Worm (Caenorhabditis elegans) whole organism, L2 larva: Measurements from ENCODE around the gene vab-15.

Experiments
- C34F6.9 ChIP-seq: fragments of 150-350 bp; optimal IDR thresholded peaks from 2 replicates; lab custom pipeline; 2014; ENCODE audit warnings: missing biosample characterization, missing genetic modification characterization
- F13H6.1 ChIP-seq: sonication (generic microtip); optimal IDR thresholded peaks from 2 replicates; lab custom pipeline; 2016; ENCODE audit warnings: missing genetic modification characterization, missing compliant biosample characterization
- R02D3.7 ChIP-seq: fragments of 150-350 bp; optimal IDR thresholded peaks from 2 replicates; lab custom pipeline; 2014; ENCODE audit warnings: missing biosample characterization, missing genetic modification characterization
- aly-2 ChIP-seq: fragments of 150-350 bp; optimal IDR thresholded peaks from 2 replicates; lab custom pipeline; 2014; ENCODE audit warnings: missing biosample characterization, missing genetic modification characterization
- ama-1 ChIP-seq: fragments of 150-350 bp; optimal IDR thresholded peaks from 2 replicates; lab custom pipeline; 2018; ENCODE audit warnings: inconsistent platforms
- blmp-1 ChIP-seq: sonication (generic microtip); optimal IDR thresholded peaks from 2 replicates; lab custom pipeline; 2017; ENCODE audit warnings: missing genetic modification characterization, mild to moderate bottlenecking, missing compliant biosample characterization, antibody characterized with exemption, moderate library complexity; ENCODE audit not compliant: insufficient read depth
- ceh-82 ChIP-seq: fragments of 150-350 bp; optimal IDR thresholded peaks from 2 replicates; lab custom pipeline; 2014; ENCODE audit warnings: missing biosample characterization, missing genetic modification characterization
- crh-2 ChIP-seq: sonication (generic microtip); optimal IDR thresholded peaks from 2 replicates; lab custom pipeline; 2017; ENCODE audit warnings: missing biosample characterization, missing genetic modification characterization
- dmd-4 ChIP-seq: sonication (generic microtip); optimal IDR thresholded peaks from 2 replicates; lab custom pipeline; 2017; ENCODE audit warnings: missing biosample characterization, missing genetic modification characterization
- egl-27 ChIP-seq: sonication (generic microtip); optimal IDR thresholded peaks from 3 replicates; lab custom pipeline; 2017; ENCODE audit warnings: missing biosample characterization, missing genetic modification reagents, missing genetic modification characterization
- elt-1 ChIP-seq: fragments of 150-350 bp; optimal IDR thresholded peaks from 2 replicates; lab custom pipeline; 2014; ENCODE audit warnings: missing biosample characterization, missing genetic modification characterization
- elt-3 ChIP-seq: sonication (generic microtip); optimal IDR thresholded peaks from 2 replicates; lab custom pipeline; 2017; ENCODE audit warnings: missing biosample characterization, missing genetic modification characterization
- fos-1 ChIP-seq: fragments of 150-350 bp; optimal IDR thresholded peaks from 2 replicates; lab custom pipeline; 2014; ENCODE audit warnings: missing biosample characterization, missing genetic modification characterization
- gmeb-1 ChIP-seq: fragments of 150-350 bp; optimal IDR thresholded peaks from 2 replicates; lab custom pipeline; 2014; ENCODE audit warnings: missing biosample characterization, missing genetic modification characterization
- lin-11 ChIP-seq: fragments of 150-350 bp; sonication (generic microtip); optimal IDR thresholded peaks from 2 replicates; lab custom pipeline; 2014; ENCODE audit warnings: missing biosample characterization, missing genetic modification characterization, inconsistent platforms, mixed read lengths
- lin-13 ChIP-seq: fragments of 150-350 bp; optimal IDR thresholded peaks from 2 replicates; lab custom pipeline; 2014; ENCODE audit warnings: missing biosample characterization, missing genetic modification reagents, missing genetic modification characterization
- lin-39 ChIP-seq: fragments of 150-350 bp; optimal IDR thresholded peaks from 2 replicates; lab custom pipeline; 2014; ENCODE audit warnings: missing biosample characterization, missing genetic modification reagents, missing genetic modification characterization
- mab-5 ChIP-seq: fragments of 150-350 bp; optimal IDR thresholded peaks from 2 replicates; lab custom pipeline; 2014; ENCODE audit warnings: missing biosample characterization, missing genetic modification characterization
- mbf-1 ChIP-seq: sonication (generic microtip); optimal IDR thresholded peaks from 2 replicates; lab custom pipeline; 2017; ENCODE audit warnings: missing biosample characterization, missing genetic modification characterization
- mdl-1 ChIP-seq, 2 experiments: fragments of 150-350 bp in 1 of 2; sonication (generic microtip) in 1 of 2; optimal IDR thresholded peaks; 2 replicates each; lab custom pipeline; 2017; ENCODE audit warnings: missing biosample characterization in 2 of 2, missing genetic modification characterization in 2 of 2
- nhr-12 ChIP-seq: fragments of 150-350 bp; optimal IDR thresholded peaks from 2 replicates; lab custom pipeline; 2014; ENCODE audit warnings: missing biosample characterization, missing genetic modification characterization
- nhr-21 ChIP-seq: fragments of 150-350 bp; optimal IDR thresholded peaks from 2 replicates; lab custom pipeline; 2014; ENCODE audit warnings: missing biosample characterization, missing genetic modification characterization
- nhr-237 ChIP-seq: fragments of 150-350 bp; optimal IDR thresholded peaks from 2 replicates; lab custom pipeline; 2014; ENCODE audit warnings: missing biosample characterization, missing genetic modification characterization
- nhr-25 ChIP-seq: fragments of 150-350 bp; sonication (generic microtip); optimal IDR thresholded peaks from 3 replicates; lab custom pipeline; 2014; ENCODE audit warnings: missing biosample characterization, missing genetic modification characterization
- nhr-77 ChIP-seq: fragments of 150-350 bp; optimal IDR thresholded peaks from 2 replicates; lab custom pipeline; 2014; ENCODE audit warnings: missing biosample characterization, missing genetic modification characterization
- sem-4 ChIP-seq: fragments of 150-350 bp; optimal IDR thresholded peaks from 2 replicates; lab custom pipeline; 2014; ENCODE audit warnings: missing biosample characterization, missing genetic modification reagents, missing genetic modification characterization
- skn-1 ChIP-seq: sonication (generic microtip); optimal IDR thresholded peaks from 2 replicates; lab custom pipeline; 2017; ENCODE audit warnings: missing biosample characterization, missing genetic modification characterization
- sma-3 ChIP-seq: sonication (generic microtip); optimal IDR thresholded peaks from 2 replicates; lab custom pipeline; 2016; ENCODE audit warnings: missing genetic modification reagents, missing genetic modification characterization, missing compliant biosample characterization
- sma-9 ChIP-seq, 2 experiments: fragments of 150-350 bp in 1 of 2; sonication (generic microtip) in 1 of 2; optimal IDR thresholded peaks; 2 replicates each; lab custom pipeline; 2014 to 2016; ENCODE audit warnings: missing genetic modification characterization in 2 of 2, mild to moderate bottlenecking in 1 of 2, missing biosample characterization in 1 of 2, missing compliant biosample characterization in 1 of 2, missing genetic modification reagents in 1 of 2, moderate library complexity in 1 of 2
- unc-39 ChIP-seq: fragments of 150-350 bp; optimal IDR thresholded peaks from 2 replicates; lab custom pipeline; 2014; ENCODE audit warnings: missing biosample characterization, missing genetic modification characterization
- unc-55 ChIP-seq: fragments of 150-350 bp; sonication (generic microtip); optimal IDR thresholded peaks from 3 replicates; lab custom pipeline; 2014; ENCODE audit warnings: missing biosample characterization, missing genetic modification reagents, missing genetic modification characterization
- unc-62 ChIP-seq: fragments of 150-350 bp; optimal IDR thresholded peaks from 2 replicates; lab custom pipeline; 2014; ENCODE audit warnings: missing biosample characterization, missing genetic modification reagents, missing genetic modification characterization
- ztf-11 ChIP-seq: sonication (generic microtip); optimal IDR thresholded peaks from 2 replicates; lab custom pipeline; 2017; ENCODE audit warnings: missing biosample characterization, missing genetic modification characterization
- ztf-4 ChIP-seq: fragments of 150-350 bp; optimal IDR thresholded peaks from 2 replicates; lab custom pipeline; 2014; ENCODE audit warnings: missing biosample characterization, missing genetic modification characterization

Gene vab-15

DNA sequence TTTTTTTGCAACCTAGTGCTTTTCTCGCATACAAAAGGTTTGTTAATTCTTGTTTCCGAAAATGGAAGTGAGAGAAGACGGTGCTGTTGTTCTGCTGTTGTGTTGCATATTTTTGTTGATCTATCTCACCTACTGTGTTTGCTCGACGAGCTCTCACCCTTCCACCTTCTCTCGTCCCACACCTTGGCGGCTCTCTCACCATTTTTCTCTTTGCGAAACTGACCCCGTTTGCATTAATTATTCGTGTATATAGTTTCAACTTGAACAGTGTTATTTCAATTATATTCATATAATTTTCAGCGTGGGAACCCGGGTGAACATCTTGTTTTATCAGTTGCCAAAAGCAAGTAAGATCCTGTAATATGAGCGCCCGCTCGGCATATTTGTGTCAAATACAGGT, 30.0 kb downstream of the vab-15 start, which contains the start of gene R07B1.9:
Gene R07B1.9, plus strand, starts transcription at position 301 of the 400 bp plus-strand sequence.
- TF ChIP-seq unc-39 (no peak), egl-27 (no peak), sma-3 (GFP tag; lab: Kevin White, UChicago) (no peak), sem-4 (no peak), nhr-25 (tag; lab: Kevin White, UChicago) (no peak), dmd-4 (no peak), ztf-4 (tag; lab: Kevin White, UChicago) (no peak), elt-3 (tag; lab: Kevin White, UChicago) (no peak)

DNA sequence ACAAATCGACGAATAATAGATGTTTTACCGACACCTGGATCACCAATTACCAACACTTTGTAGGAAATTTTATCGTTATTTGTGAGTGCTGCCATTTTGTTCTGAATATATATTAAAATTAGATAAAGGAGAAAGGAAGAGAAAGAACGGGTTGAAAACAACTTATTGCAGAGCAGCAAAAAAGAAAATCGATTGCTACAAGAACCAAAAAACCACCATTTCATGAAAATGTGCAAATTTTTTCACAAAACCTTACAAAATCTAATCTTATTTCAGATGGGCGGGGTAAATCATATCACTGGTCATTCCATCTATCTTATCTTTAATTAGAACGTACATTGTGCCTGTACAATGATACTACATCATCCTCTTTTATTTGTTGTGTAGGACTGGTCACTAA, 35.0 kb downstream of the vab-15 start, which contains the start of gene glo-1:
Gene glo-1, minus strand, starts transcription at position 101 of the 400 bp plus-strand sequence.
- TF ChIP-seq elt-1: no peak
- no peak for TF ChIP-seq unc-55 (GFP tag; lab: Kevin White, UChicago)
- TF ChIP-seq nhr-77 (tag; lab: Kevin White, UChicago): no peak
- TF ChIP-seq mdl-1 (tag; optimal IDR thresholded peaks at IDR 0.05; lab: Kevin White, UChicago): no peak
- no peak for TF ChIP-seq dmd-4
- TF ChIP-seq sma-3 (GFP tag; lab: Kevin White, UChicago): no peak
- TF ChIP-seq ztf-11: no peak
- TF ChIP-seq egl-27: no peak
- no peak for TF ChIP-seq nhr-12 (tag; lab: Kevin White, UChicago)
- TF ChIP-seq mab-5 (tag; lab: Kevin White, UChicago): no peak
- TF ChIP-seq gmeb-1 (tag; lab: Kevin White, UChicago): no peak
- TF ChIP-seq R02D3.7 (tag; lab: Kevin White, UChicago): no peak
- TF ChIP-seq nhr-21: no peak
- TF ChIP-seq sma-9 (GFP tag; optimal IDR thresholded peaks at IDR 0.05; lab: Kevin White, UChicago): no peak
- no peak for TF ChIP-seq sma-9 (tag; optimal IDR thresholded peaks at IDR 0.05; lab: Kevin White, UChicago)
- TF ChIP-seq ztf-4 (tag; lab: Kevin White, UChicago): no peak
- no peak for TF ChIP-seq lin-13 (GFP tag; lab: Kevin White, UChicago)
- TF ChIP-seq ceh-82 (tag; lab: Kevin White, UChicago): no peak

DNA sequence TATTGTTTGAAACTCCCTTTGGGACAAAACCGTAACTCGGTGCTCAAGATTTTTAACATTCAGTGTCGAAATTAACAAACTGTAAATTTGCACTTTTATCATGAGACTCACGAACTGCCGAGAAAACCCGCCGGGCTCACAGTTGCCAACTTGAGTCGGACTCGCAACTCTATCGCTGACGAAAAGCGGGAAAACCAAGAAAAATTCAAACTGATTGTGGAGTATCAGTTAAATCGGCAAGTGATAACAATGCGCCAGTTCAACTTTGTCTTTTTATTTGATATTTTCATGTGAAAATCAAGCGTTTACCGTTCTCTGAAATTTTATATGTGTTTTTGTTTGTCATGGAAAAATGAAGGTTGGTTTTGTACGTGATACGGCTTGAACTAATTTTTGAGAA, 35.5 kb downstream of the vab-15 start:
- TF ChIP-seq aly-2 (tag; lab: Kevin White, UChicago) (no peak), mbf-1 (no peak), lin-39 (tag; lab: Kevin White, UChicago) (no peak), fos-1 (tag; lab: Kevin White, UChicago) (peak; percentile 85), sma-9 (GFP tag; optimal IDR thresholded peaks at IDR 0.05; lab: Kevin White, UChicago) (no peak), sma-9 (tag; optimal IDR thresholded peaks at IDR 0.05; lab: Kevin White, UChicago) (no peak), lin-11 (no peak), nhr-21 (no peak)

DNA sequence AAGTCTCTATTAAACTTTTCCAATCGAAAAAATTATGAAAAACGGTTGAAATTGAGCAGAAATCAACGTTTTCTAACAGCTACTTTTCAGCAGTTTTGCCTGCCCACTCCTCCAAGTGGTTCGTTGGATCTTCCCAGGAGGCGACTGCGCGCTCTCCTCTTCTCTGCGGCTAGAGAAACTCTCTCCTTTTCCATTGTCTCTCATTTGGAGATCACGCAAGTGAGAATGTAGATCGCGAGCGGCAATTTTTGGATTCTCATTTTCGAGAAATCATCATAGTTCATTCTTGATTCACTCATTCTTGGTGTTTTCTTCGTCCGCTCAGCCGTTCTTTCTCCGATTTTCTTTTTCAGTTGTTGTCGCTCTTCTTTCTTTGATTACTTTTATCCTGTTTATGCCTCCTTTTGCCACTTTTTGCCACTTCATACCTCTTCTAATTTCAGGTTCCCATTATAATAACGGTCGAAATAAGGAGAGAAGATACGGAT, 36.8 kb downstream of the vab-15 start, which contains the start of gene mrp-4:
Gene mrp-4, plus strand, starts transcription at position 438 of the 488 bp plus-strand sequence.
- no peak for TF ChIP-seq lin-11
- TF ChIP-seq C34F6.9 (tag; lab: Kevin White, UChicago): no peak
- no peak for TF ChIP-seq ama-1 (lab: Kevin White, UChicago)
- no peak for TF ChIP-seq ztf-4 (tag; lab: Kevin White, UChicago)
- no peak for TF ChIP-seq F13H6.1 (tag; lab: Kevin White, UChicago)
- no peak for TF ChIP-seq nhr-237 (tag; lab: Kevin White, UChicago)
- TF ChIP-seq skn-1 (tag; lab: Kevin White, UChicago): no peak
- no peak for TF ChIP-seq nhr-25 (tag; lab: Kevin White, UChicago)
- no peak for TF ChIP-seq lin-39 (tag; lab: Kevin White, UChicago)

DNA sequence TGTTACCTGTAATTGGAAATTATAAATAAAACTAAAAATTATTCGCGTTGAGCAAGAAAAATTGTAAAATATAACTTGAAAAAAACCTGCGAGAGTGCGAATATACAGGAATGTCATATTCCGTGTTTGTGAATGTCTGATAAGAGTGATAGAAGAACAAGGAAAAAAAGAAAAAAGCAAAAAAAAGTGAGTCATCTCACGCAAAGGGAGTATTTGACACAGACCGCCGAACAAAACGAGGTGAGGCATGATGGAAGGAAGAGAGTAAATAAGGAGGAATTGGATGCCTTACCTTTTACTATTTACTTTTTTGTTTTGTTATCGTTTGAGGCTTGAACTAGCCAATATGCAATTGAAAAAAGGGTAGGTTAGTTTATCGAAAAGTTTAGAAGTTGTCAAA, 45.2 kb downstream of the vab-15 start, which contains the start of gene F21G4.1:
Gene F21G4.1, minus strand, starts transcription at position 6 of the 400 bp plus-strand sequence.
- no peak for TF ChIP-seq lin-11
- peak; percentile 97 for TF ChIP-seq fos-1 (tag; lab: Kevin White, UChicago)
- peak; percentile 17 for TF ChIP-seq crh-2 (tag; lab: Kevin White, UChicago)

DNA sequence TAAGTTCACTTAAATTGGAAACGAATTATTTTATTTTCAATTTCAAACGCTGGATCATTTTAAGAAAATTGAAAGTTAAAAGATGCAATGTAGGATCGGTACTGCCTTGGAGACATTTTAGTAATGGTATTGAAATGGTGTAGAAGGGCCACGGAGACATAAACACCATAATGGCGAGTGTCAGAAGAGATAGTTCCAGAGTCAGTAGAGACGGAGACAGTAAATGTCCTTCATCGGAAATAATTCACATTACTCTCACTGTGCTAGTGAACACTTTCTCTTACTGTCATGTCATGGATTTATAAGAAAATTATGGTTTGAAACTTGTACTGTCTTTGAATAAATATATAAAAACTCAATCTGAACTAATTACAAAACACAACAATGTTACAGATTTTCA, 46.0 kb downstream of the vab-15 start:
- TF ChIP-seq blmp-1 (tag; lab: Kevin White, UChicago) (peak; percentile 76), unc-62 (GFP tag; lab: Kevin White, UChicago) (no peak)
